Fruit fly (Drosophila melanogaster) S2 (cell line): ENCODE results near the gene Lrrk.

Experiments
- CG8478 ChIP-seq: fragments of >200 bp; optimal IDR thresholded peaks from 2 replicates; lab custom pipeline; 2018
- CTCF ChIP-seq, 2 experiments: fragments of >200 bp; optimal IDR thresholded peaks; 2 replicates each; lab custom pipeline; 2018

- TF ChIP-seq CTCF (optimal IDR thresholded peaks at IDR 0.05; lab: Kevin White, UChicago) (no peak), CG8478 (lab: Kevin White, UChicago) (no peak)
These were observed 1.3 kb upstream of the Lrrk start for dm6 chr3R:20633984-20634446.
